Worm (Caenorhabditis elegans) whole organism, L3 larva: ENCODE data around the gene C17F4.12.

ENCODE experiments used
- R02D3.7 ChIP-seq: fragments of 150-350 bp; optimal IDR thresholded peaks from 2 replicates; lab custom pipeline; 2014; ENCODE audit warnings: missing biosample characterization, missing genetic modification characterization
- ZK546.5 ChIP-seq: sonication (generic microtip); optimal IDR thresholded peaks from 2 replicates; lab custom pipeline; 2017; ENCODE audit warnings: missing biosample characterization, missing genetic modification characterization
- aly-2 ChIP-seq: fragments of 150-350 bp; optimal IDR thresholded peaks from 2 replicates; lab custom pipeline; 2014; ENCODE audit warnings: missing biosample characterization, missing genetic modification characterization
- ama-1 ChIP-seq: fragments of 150-350 bp; optimal IDR thresholded peaks from 2 replicates; lab custom pipeline; 2018
- ceh-16 ChIP-seq: sonication (generic microtip); optimal IDR thresholded peaks from 2 replicates; lab custom pipeline; 2017; ENCODE audit warnings: missing biosample characterization, missing genetic modification characterization
- ceh-28 ChIP-seq: fragments of 150-350 bp; optimal IDR thresholded peaks from 2 replicates; lab custom pipeline; 2014; ENCODE audit warnings: missing biosample characterization, missing genetic modification reagents, missing genetic modification characterization
- ceh-82 ChIP-seq: fragments of 150-350 bp; optimal IDR thresholded peaks from 2 replicates; lab custom pipeline; 2014; ENCODE audit warnings: missing biosample characterization, missing genetic modification characterization
- egl-27 ChIP-seq: sonication (generic microtip); optimal IDR thresholded peaks from 4 replicates; lab custom pipeline; 2017; ENCODE audit warnings: missing biosample characterization, missing genetic modification reagents, missing genetic modification characterization
- egl-5 ChIP-seq: fragments of 150-350 bp; optimal IDR thresholded peaks from 2 replicates; lab custom pipeline; 2017; ENCODE audit warnings: missing biosample characterization, missing genetic modification reagents, missing genetic modification characterization, inconsistent platforms
- elt-1 ChIP-seq: fragments of 150-350 bp; optimal IDR thresholded peaks from 2 replicates; lab custom pipeline; 2014; ENCODE audit warnings: missing biosample characterization, missing genetic modification characterization
- elt-3 ChIP-seq, 3 experiments: fragments of 150-350 bp in 1 of 3; sonication (generic microtip) in 2 of 3; optimal IDR thresholded peaks; 2 replicates in 2 of 3; 4 replicates in 1 of 3; lab custom pipeline; 2014 to 2017; ENCODE audit warnings: missing biosample characterization in 3 of 3, missing genetic modification characterization in 3 of 3
- eor-1 ChIP-seq, 2 experiments: fragments of 150-350 bp; optimal IDR thresholded peaks; 2 replicates each; lab custom pipeline; 2014 to 2018; ENCODE audit warnings: missing biosample characterization in 2 of 2, missing genetic modification characterization in 2 of 2
- fkh-10 ChIP-seq: sonication (generic microtip); optimal IDR thresholded peaks from 2 replicates; lab custom pipeline; 2017; ENCODE audit warnings: missing biosample characterization, missing genetic modification reagents, missing genetic modification characterization
- hmg-11 ChIP-seq: sonication (generic microtip); optimal IDR thresholded peaks from 2 replicates; lab custom pipeline; 2016; ENCODE audit warnings: missing genetic modification characterization, missing compliant biosample characterization
- jun-1 ChIP-seq: fragments of 150-350 bp; optimal IDR thresholded peaks from 2 replicates; lab custom pipeline; 2014; ENCODE audit warnings: missing biosample characterization, missing genetic modification reagents, missing genetic modification characterization
- lin-15B ChIP-seq: fragments of 150-350 bp; optimal IDR thresholded peaks from 2 replicates; lab custom pipeline; 2014; ENCODE audit warnings: missing biosample characterization, missing genetic modification characterization
- lin-39 ChIP-seq: fragments of 150-350 bp; optimal IDR thresholded peaks from 2 replicates; lab custom pipeline; 2018; ENCODE audit warnings: missing biosample characterization, missing genetic modification reagents, missing genetic modification characterization
- mdl-1 ChIP-seq: fragments of 150-350 bp; optimal IDR thresholded peaks from 2 replicates; lab custom pipeline; 2014; ENCODE audit warnings: missing biosample characterization, missing genetic modification characterization
- mml-1 ChIP-seq: fragments of 150-350 bp; sonication (generic microtip); optimal IDR thresholded peaks from 3 replicates; lab custom pipeline; 2014; ENCODE audit warnings: missing biosample characterization, missing genetic modification characterization
- nhr-11 ChIP-seq: fragments of 150-350 bp; optimal IDR thresholded peaks from 2 replicates; lab custom pipeline; 2014; ENCODE audit warnings: missing biosample characterization, missing genetic modification characterization
- nhr-12 ChIP-seq: fragments of 150-350 bp; optimal IDR thresholded peaks from 2 replicates; lab custom pipeline; 2014; ENCODE audit warnings: missing biosample characterization, missing genetic modification characterization
- nhr-23 ChIP-seq: fragments of 150-350 bp; optimal IDR thresholded peaks from 2 replicates; lab custom pipeline; 2014; ENCODE audit warnings: missing biosample characterization, missing genetic modification reagents, missing genetic modification characterization
- nhr-237 ChIP-seq: fragments of 150-350 bp; optimal IDR thresholded peaks from 2 replicates; lab custom pipeline; 2014; ENCODE audit warnings: missing biosample characterization, missing genetic modification characterization
- nhr-25 ChIP-seq: sonication (generic microtip); optimal IDR thresholded peaks from 2 replicates; lab custom pipeline; 2017; ENCODE audit warnings: missing biosample characterization, missing genetic modification characterization
- nhr-43 ChIP-seq: sonication (generic microtip); optimal IDR thresholded peaks from 2 replicates; lab custom pipeline; 2016; ENCODE audit warnings: mild to moderate bottlenecking, missing genetic modification characterization, missing compliant biosample characterization; ENCODE audit not compliant: poor library complexity, severe bottlenecking
- nhr-76 ChIP-seq: fragments of 150-350 bp; sonication (generic microtip); optimal IDR thresholded peaks from 5 replicates; lab custom pipeline; 2014; ENCODE audit warnings: missing biosample characterization, missing genetic modification characterization
- nhr-77 ChIP-seq: fragments of 150-350 bp; optimal IDR thresholded peaks from 2 replicates; lab custom pipeline; 2014; ENCODE audit warnings: missing biosample characterization, missing genetic modification characterization
- sea-2 ChIP-seq: fragments of 150-350 bp; sonication (generic microtip); optimal IDR thresholded peaks from 4 replicates; lab custom pipeline; 2014; ENCODE audit warnings: missing biosample characterization, missing genetic modification reagents, missing genetic modification characterization
- skn-1 ChIP-seq: fragments of 150-350 bp; optimal IDR thresholded peaks from 2 replicates; lab custom pipeline; 2014; ENCODE audit warnings: missing biosample characterization, missing genetic modification characterization
- snpc-4 ChIP-seq: fragments of 150-350 bp; optimal IDR thresholded peaks from 2 replicates; lab custom pipeline; 2014; ENCODE audit warnings: missing biosample characterization, missing genetic modification characterization
- tbx-2 ChIP-seq: sonication (generic microtip); optimal IDR thresholded peaks from 2 replicates; lab custom pipeline; 2016; ENCODE audit warnings: mild to moderate bottlenecking, missing genetic modification characterization, missing compliant biosample characterization
- unc-39 ChIP-seq: sonication (generic microtip); optimal IDR thresholded peaks from 4 replicates; lab custom pipeline; 2017; ENCODE audit warnings: missing biosample characterization, missing genetic modification characterization
- zag-1 ChIP-seq: fragments of 150-350 bp; optimal IDR thresholded peaks from 2 replicates; lab custom pipeline; 2014; ENCODE audit warnings: missing biosample characterization, missing genetic modification characterization
- ztf-11 ChIP-seq: fragments of 150-350 bp; optimal IDR thresholded peaks from 2 replicates; lab custom pipeline; 2014; ENCODE audit warnings: missing biosample characterization, missing genetic modification characterization

C17F4.12 gene

ce11 chrII:3251782-3252181, 7.8 kb upstream of the C17F4.12 start:
- no peak for TF ChIP-seq snpc-4 (tag; lab: Kevin White, UChicago)
- TF ChIP-seq nhr-77 (tag; lab: Kevin White, UChicago), result no peak
- no peak for TF ChIP-seq elt-1
- no peak for TF ChIP-seq nhr-76 (tag; lab: Kevin White, UChicago)
- TF ChIP-seq eor-1 (tag; optimal IDR thresholded peaks at IDR 0.05; lab: Kevin White, UChicago), result no peak
- TF ChIP-seq zag-1, result no peak
- TF ChIP-seq egl-5 (tag; lab: Kevin White, UChicago), result no peak
- no peak for TF ChIP-seq nhr-23 (tag; lab: Kevin White, UChicago)

ce11 chrII:3250195-3250594, 6.2 kb upstream of the C17F4.12 start:
- TF ChIP-seq unc-39 (tag; lab: Kevin White, UChicago) (no peak), mml-1 (tag; lab: Kevin White, UChicago) (no peak), fkh-10 (GFP tag; lab: Kevin White, UChicago) (no peak), nhr-43 (tag; lab: Kevin White, UChicago) (no peak), ama-1 (lab: Kevin White, UChicago) (no peak), tbx-2 (tag; lab: Kevin White, UChicago) (no peak), jun-1 (no peak), nhr-25 (tag; lab: Kevin White, UChicago) (no peak), ZK546.5 (tag; lab: Kevin White, UChicago) (no peak)

- TF ChIP-seq skn-1 (tag; lab: Kevin White, UChicago) (no peak), lin-39 (tag; lab: Kevin White, UChicago) (no peak), ceh-28 (tag; lab: Kevin White, UChicago) (no peak), mml-1 (tag; lab: Kevin White, UChicago) (no peak), ceh-16 (tag; lab: Kevin White, UChicago) (no peak), eor-1 (tag; optimal IDR thresholded peaks at IDR 0.05; lab: Kevin White, UChicago) (no peak), aly-2 (tag; lab: Kevin White, UChicago) (no peak), ama-1 (lab: Kevin White, UChicago) (no peak), nhr-12 (tag; lab: Kevin White, UChicago) (no peak), jun-1 (no peak), nhr-237 (no peak), nhr-76 (tag; lab: Kevin White, UChicago) (no peak), ztf-11 (tag; lab: Kevin White, UChicago) (no peak)
Observed at ce11 chrII:3249406-3249805, 5.4 kb upstream of the C17F4.12 start, which contains the start of gene clec-124. Gene clec-124 (plus strand): TSS chrII:3249706.

- no peak for TF ChIP-seq nhr-77 (tag; lab: Kevin White, UChicago)
- TF ChIP-seq fkh-10 (GFP tag; lab: Kevin White, UChicago), result no peak
- TF ChIP-seq unc-39 (tag; lab: Kevin White, UChicago), result no peak
Observed at ce11 chrII:3248043-3248718, 4.2 kb upstream of the C17F4.12 start, which contains the start of the genes fbxc-50 and C17F4.2. Gene fbxc-50 (minus strand): TSS chrII:3248123. Gene C17F4.2 (plus strand): TSS chrII:3248668.

- TF ChIP-seq unc-39 (tag; lab: Kevin White, UChicago) (no peak), ceh-28 (tag; lab: Kevin White, UChicago) (no peak), lin-39 (tag; lab: Kevin White, UChicago) (no peak), skn-1 (tag; lab: Kevin White, UChicago) (no peak), nhr-11 (tag; lab: Kevin White, UChicago) (no peak), nhr-43 (tag; lab: Kevin White, UChicago) (no peak), elt-3 (tag; optimal IDR thresholded peaks at IDR 0.05; lab: Kevin White, UChicago) (no peak), R02D3.7 (tag; lab: Kevin White, UChicago) (no peak), nhr-12 (tag; lab: Kevin White, UChicago) (no peak), tbx-2 (tag; lab: Kevin White, UChicago) (no peak), jun-1 (no peak), ztf-11 (tag; lab: Kevin White, UChicago) (no peak), mdl-1 (tag; lab: Kevin White, UChicago) (no peak), sea-2 (GFP tag; lab: Kevin White, UChicago) (no peak), eor-1 (tag; optimal IDR thresholded peaks at IDR 0.05; lab: Kevin White, UChicago) (no peak), lin-15B (tag; lab: Kevin White, UChicago) (no peak), ceh-82 (tag; lab: Kevin White, UChicago) (no peak), egl-27 (tag; lab: Kevin White, UChicago) (no peak), hmg-11 (tag; lab: Kevin White, UChicago) (no peak)
- TF ChIP-seq, all 47 proteins: peak for 0
Observed at ce11 chrII:3247556-3247955, 3.6 kb upstream of the C17F4.12 start.
